Fruit fly (Drosophila melanogaster) whole organism, embryonic: ENCODE data around the gene CG32276.
A peak's percentile ranks its signal among the peaks of the same experiment; 100 is the strongest.

Experiments used
- CG1024 ChIP-seq: fragments of 200-800 bp; sonication (Bioruptor generic); IDR thresholded peaks from 2 replicates; pipeline ENCODE4 v1.3.6; 2022; ENCODE audit warnings: missing biosample characterization, missing genetic modification characterization
- CG11504 ChIP-seq: fragments of 200-800 bp; sonication (Bioruptor generic); optimal IDR thresholded peaks from 3 replicates; lab custom pipeline; 2019; ENCODE audit warnings: missing biosample characterization, mild to moderate bottlenecking, missing genetic modification characterization, moderate library complexity
- CG12659 ChIP-seq: fragments of 200-800 bp; sonication (Bioruptor generic); optimal IDR thresholded peaks from 3 replicates; lab custom pipeline; 2017; ENCODE audit warnings: mild to moderate bottlenecking, missing biosample characterization, missing genetic modification reagents, missing genetic modification characterization
- CG14667 ChIP-seq: fragments of 200-800 bp; sonication (Bioruptor generic); IDR thresholded peaks from 2 replicates; pipeline ENCODE4 v1.3.6; 2022; ENCODE audit warnings: missing biosample characterization, missing genetic modification characterization
- CG15514 ChIP-seq: fragments of 200-800 bp; sonication (Bioruptor generic); optimal IDR thresholded peaks from 3 replicates; lab custom pipeline; 2017; ENCODE audit warnings: missing biosample characterization, missing genetic modification characterization, mild to moderate bottlenecking, moderate library complexity, missing genetic modification reagents
- CG17361 ChIP-seq: fragments of 200-800 bp; sonication (Bioruptor generic); IDR thresholded peaks from 3 replicates; pipeline ENCODE4 v1.3.6; 2022; ENCODE audit warnings: missing biosample characterization, missing genetic modification characterization
- CG17912 ChIP-seq: fragments of 200-800 bp; sonication (Bioruptor generic); optimal IDR thresholded peaks from 2 replicates; lab custom pipeline; 2018; ENCODE audit warnings: missing biosample characterization, mild to moderate bottlenecking, missing genetic modification characterization
- CG2129 ChIP-seq: fragments of 200-800 bp; sonication (Bioruptor generic); IDR thresholded peaks from 2 replicates; pipeline ENCODE4 v1.3.6; 2022; ENCODE audit warnings: missing biosample characterization, missing genetic modification characterization; ENCODE audit not compliant: partially characterized antibody
- CG3281 ChIP-seq: fragments of 200-800 bp; sonication (Bioruptor generic); optimal IDR thresholded peaks from 3 replicates; lab custom pipeline; 2017; ENCODE audit warnings: missing biosample characterization, mild to moderate bottlenecking, missing genetic modification characterization
- CG34224 ChIP-seq: fragments of 200-800 bp; sonication (Bioruptor generic); IDR thresholded peaks from 3 replicates; pipeline ENCODE4 v1.3.6; 2022; ENCODE audit warnings: missing biosample characterization, missing genetic modification characterization; ENCODE audit not compliant: partially characterized antibody
- CG4360 ChIP-seq: fragments of 200-800 bp; sonication (Bioruptor generic); IDR thresholded peaks from 2 replicates; pipeline ENCODE4 v1.3.6; 2022; ENCODE audit warnings: missing biosample characterization, missing genetic modification characterization
- CG8924 ChIP-seq: fragments of 200-800 bp; optimal IDR thresholded peaks from 3 replicates; lab custom pipeline; 2019; ENCODE audit warnings: missing biosample characterization, mild to moderate bottlenecking, missing genetic modification characterization, moderate library complexity
- CG9437 ChIP-seq: fragments of 200-800 bp; sonication (Bioruptor generic); optimal IDR thresholded peaks from 2 replicates; lab custom pipeline; 2018; ENCODE audit warnings: missing biosample characterization, mild to moderate bottlenecking, missing genetic modification characterization
- CHES-1-like ChIP-seq: fragments of 200-800 bp; sonication (Bioruptor generic); optimal IDR thresholded peaks from 2 replicates; lab custom pipeline; 2016; ENCODE audit warnings: missing biosample characterization, missing genetic modification characterization
- D19A ChIP-seq: fragments of 200-800 bp; optimal IDR thresholded peaks from 3 replicates; lab custom pipeline; 2019; ENCODE audit warnings: missing biosample characterization, mild to moderate bottlenecking, missing genetic modification characterization, moderate library complexity
- Dad ChIP-seq: fragments of 200-800 bp; sonication (Bioruptor generic); optimal IDR thresholded peaks from 3 replicates; lab custom pipeline; 2016; ENCODE audit warnings: missing biosample characterization, missing genetic modification characterization
- Dbx ChIP-seq: fragments of 200-800 bp; sonication (Bioruptor generic); IDR thresholded peaks from 3 replicates; pipeline ENCODE4 v1.3.6; 2022; ENCODE audit warnings: missing biosample characterization, missing genetic modification characterization
- Dfd ChIP-seq, 2 experiments: fragments of >200 bp; optimal IDR thresholded peaks; 2 replicates each; lab custom pipeline; 2017; ENCODE audit warnings: missing biosample characterization in 2 of 2, missing genetic modification characterization in 2 of 2
- Dip3 ChIP-seq: fragments of 200-800 bp; sonication (Bioruptor generic); optimal IDR thresholded peaks from 3 replicates; lab custom pipeline; 2016; ENCODE audit warnings: missing biosample characterization, missing genetic modification characterization
- Dp ChIP-seq: fragments of 200-800 bp; sonication (Bioruptor generic); optimal IDR thresholded peaks from 2 replicates; lab custom pipeline; 2018; ENCODE audit warnings: missing biosample characterization, mild to moderate bottlenecking, missing genetic modification characterization, moderate library complexity
- Ets97D ChIP-seq: fragments of 200-800 bp; sonication (Bioruptor generic); optimal IDR thresholded peaks from 3 replicates; lab custom pipeline; 2016; ENCODE audit warnings: missing biosample characterization, missing genetic modification characterization
- H2.0 ChIP-seq: fragments of 200-800 bp; sonication (Bioruptor generic); IDR thresholded peaks from 2 replicates; pipeline ENCODE4 v1.3.6; 2022; ENCODE audit warnings: missing biosample characterization, missing genetic modification characterization
- HHEX ChIP-seq: fragments of 200-800 bp; sonication (Bioruptor generic); optimal IDR thresholded peaks from 3 replicates; lab custom pipeline; 2017; ENCODE audit warnings: missing biosample characterization, mild to moderate bottlenecking, missing genetic modification characterization, missing genetic modification reagents
- HLH4C ChIP-seq: fragments of 200-800 bp; sonication (Bioruptor generic); IDR thresholded peaks from 3 replicates; pipeline ENCODE4 v1.3.6; 2022; ENCODE audit warnings: missing biosample characterization, missing genetic modification characterization; ENCODE audit not compliant: partially characterized antibody
- HLHmδ ChIP-seq: fragments of 200-800 bp; sonication (Bioruptor generic); optimal IDR thresholded peaks from 2 replicates; lab custom pipeline; 2018; ENCODE audit warnings: missing biosample characterization, mild to moderate bottlenecking, missing genetic modification characterization, moderate library complexity
- Hr39 ChIP-seq: fragments of >200 bp; optimal IDR thresholded peaks from 2 replicates; lab custom pipeline; 2017
- Meics ChIP-seq: fragments of 200-800 bp; sonication (Bioruptor generic); optimal IDR thresholded peaks from 2 replicates; lab custom pipeline; 2017; ENCODE audit warnings: missing biosample characterization, mild to moderate bottlenecking, missing genetic modification characterization
- Nf-YC ChIP-seq: fragments of 200-800 bp; optimal IDR thresholded peaks from 3 replicates; lab custom pipeline; 2019; ENCODE audit warnings: missing biosample characterization, mild to moderate bottlenecking, missing genetic modification characterization, moderate library complexity
- Opbp ChIP-seq: fragments of 200-800 bp; sonication (Bioruptor generic); IDR thresholded peaks from 3 replicates; pipeline ENCODE4 v1.3.6; 2022; ENCODE audit warnings: missing biosample characterization, missing genetic modification characterization; ENCODE audit not compliant: partially characterized antibody
- Pdp1 ChIP-seq, 2 experiments: fragments of 200-800 bp; sonication (Bioruptor generic); optimal IDR thresholded peaks; 3 replicates each; lab custom pipeline; 2016; ENCODE audit warnings: missing biosample characterization in 2 of 2, missing genetic modification characterization in 2 of 2, mild to moderate bottlenecking in 1 of 2, moderate library complexity in 1 of 2
- Rfx ChIP-seq: fragments of 200-800 bp; sonication (Bioruptor generic); IDR thresholded peaks from 2 replicates; pipeline ENCODE4 v1.3.6; 2022; ENCODE audit warnings: missing biosample characterization, missing genetic modification characterization
- Side ChIP-seq: fragments of 200-800 bp; sonication (Bioruptor generic); optimal IDR thresholded peaks from 2 replicates; lab custom pipeline; 2016; ENCODE audit warnings: missing biosample characterization, missing genetic modification characterization
- Sin3A ChIP-seq: fragments of >200 bp; optimal IDR thresholded peaks from 2 replicates; lab custom pipeline; 2018
- Xrp1 ChIP-seq: fragments of 200-800 bp; sonication (Bioruptor generic); IDR thresholded peaks from 2 replicates; pipeline ENCODE4 v1.3.6; 2022; ENCODE audit warnings: missing biosample characterization, missing genetic modification characterization
- ara ChIP-seq: fragments of 200-800 bp; sonication (Bioruptor generic); IDR thresholded peaks from 2 replicates; pipeline ENCODE4 v1.3.6; 2022; ENCODE audit warnings: missing biosample characterization, missing genetic modification characterization
- ato ChIP-seq: fragments of 200-800 bp; sonication (Bioruptor generic); IDR thresholded peaks from 2 replicates; pipeline ENCODE4 v1.3.6; 2022; ENCODE audit warnings: missing biosample characterization, missing genetic modification characterization; ENCODE audit not compliant: partially characterized antibody
- btn ChIP-seq: fragments of 200-800 bp; sonication (Bioruptor generic); optimal IDR thresholded peaks from 2 replicates; lab custom pipeline; 2016; ENCODE audit warnings: missing biosample characterization, missing genetic modification characterization
- crp ChIP-seq, 2 experiments: fragments of 200-800 bp; sonication (Bioruptor generic); optimal IDR thresholded peaks; 2 replicates in 1 of 2; 3 replicates in 1 of 2; lab custom pipeline; 2017; ENCODE audit warnings: missing biosample characterization in 2 of 2, missing genetic modification characterization in 2 of 2, mild to moderate bottlenecking in 1 of 2, moderate library complexity in 1 of 2
- disco-r ChIP-seq: fragments of 200-800 bp; sonication (Bioruptor generic); optimal IDR thresholded peaks from 2 replicates; lab custom pipeline; 2016; ENCODE audit warnings: missing biosample characterization, missing genetic modification characterization
- gfzf ChIP-seq: fragments of 200-800 bp; sonication (Bioruptor generic); optimal IDR thresholded peaks from 2 replicates; lab custom pipeline; 2016; ENCODE audit warnings: missing biosample characterization, mild to moderate bottlenecking, missing genetic modification characterization, moderate library complexity
- gsb-n ChIP-seq: fragments of 200-800 bp; sonication (Bioruptor generic); optimal IDR thresholded peaks from 3 replicates; lab custom pipeline; 2018; ENCODE audit warnings: missing biosample characterization, mild to moderate bottlenecking, missing genetic modification characterization
- mam ChIP-seq: fragments of 200-800 bp; sonication (Bioruptor generic); optimal IDR thresholded peaks from 3 replicates; lab custom pipeline; 2016; ENCODE audit warnings: missing biosample characterization, missing genetic modification characterization
- ro ChIP-seq: fragments of 200-800 bp; sonication (Bioruptor generic); IDR thresholded peaks from 2 replicates; pipeline ENCODE4 v1.3.6; 2022; ENCODE audit warnings: missing biosample characterization, missing genetic modification characterization
- sens ChIP-seq: fragments of 200-800 bp; sonication (Bioruptor generic); peaks from one replicate; lab custom pipeline; 2016; ENCODE audit warnings: missing biosample characterization, missing genetic modification characterization
- sqz ChIP-seq: fragments of 200-800 bp; sonication (Bioruptor generic); optimal IDR thresholded peaks from 3 replicates; lab custom pipeline; 2018; ENCODE audit warnings: missing biosample characterization, mild to moderate bottlenecking, missing genetic modification characterization
- tna ChIP-seq: fragments of 200-800 bp; sonication (Bioruptor generic); IDR thresholded peaks from 2 replicates; pipeline ENCODE4 v1.3.6; 2022; ENCODE audit warnings: missing biosample characterization, missing genetic modification characterization; ENCODE audit not compliant: partially characterized antibody
- zf30C ChIP-seq: fragments of 200-800 bp; sonication (Bioruptor generic); optimal IDR thresholded peaks from 3 replicates; lab custom pipeline; 2018; ENCODE audit warnings: missing biosample characterization, mild to moderate bottlenecking, missing genetic modification characterization
- zfh1 ChIP-seq: fragments of 200-800 bp; sonication (Bioruptor generic); IDR thresholded peaks from 3 replicates; pipeline ENCODE4 v1.3.6; 2022; ENCODE audit warnings: missing biosample characterization, missing genetic modification characterization

CG32276 gene

DNA sequence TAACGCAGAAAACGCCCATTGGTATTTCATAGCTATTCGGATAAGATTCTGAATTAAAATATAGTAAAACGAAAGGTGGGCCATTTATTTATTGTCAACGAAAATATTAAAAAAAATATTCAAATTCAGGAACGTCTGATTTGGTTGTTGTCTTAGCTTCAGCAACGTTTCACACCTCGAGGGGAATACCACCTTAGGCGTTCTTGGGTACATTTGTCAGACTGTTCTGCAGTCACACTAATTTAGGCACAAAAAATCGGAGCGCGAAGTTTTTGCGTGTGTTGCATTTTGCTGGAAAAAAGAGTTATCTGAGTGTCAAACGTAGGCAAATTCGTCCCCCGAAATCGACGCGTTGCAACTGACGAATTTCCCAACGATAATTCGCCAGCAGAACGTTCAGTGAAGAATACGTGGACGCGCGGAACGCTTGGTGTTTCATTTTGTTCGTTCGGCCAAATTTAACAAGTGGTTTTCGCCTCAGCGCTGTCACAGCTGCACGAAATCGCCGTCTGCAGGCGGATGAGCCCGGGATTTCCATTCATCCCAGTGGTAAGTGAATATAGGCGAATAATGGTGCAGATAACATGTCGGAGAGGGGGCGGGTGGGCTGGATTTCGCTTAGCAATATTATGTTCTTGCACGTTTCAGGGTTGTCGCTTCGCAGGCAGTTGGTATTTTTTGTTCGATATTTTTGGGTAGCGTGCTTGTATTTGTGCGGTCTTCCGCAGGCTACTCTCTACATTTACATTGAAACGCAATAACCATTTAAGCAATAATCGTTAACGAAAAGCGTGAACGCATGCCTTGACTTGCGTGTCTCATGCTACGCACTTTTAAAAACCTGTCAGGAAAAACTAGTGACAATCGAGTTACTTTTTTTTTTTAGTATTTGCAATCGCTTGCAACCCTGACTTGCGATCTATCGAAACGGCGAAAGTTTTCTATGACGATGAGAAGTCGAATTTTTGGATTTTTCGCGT lies 26.2 kb upstream of the CG32276 start, which contains the start of gene Larp4B (continued):
- no peak for TF ChIP-seq CG17912
- TF ChIP-seq Side = no peak
- TF ChIP-seq mam = peak; percentile 28
- no peak for TF ChIP-seq HLHmδ (GFP tag; lab: Kevin White, UChicago)
- peak; percentile 20 for TF ChIP-seq CG8924 (tag; lab: Kevin White, UChicago)
- peak; percentile 44; the same call in 1 of the 3 replicates for TF ChIP-seq Dbx (GFP tag; lab: Robert Waterston, UW)
- peak; percentile 55 for TF ChIP-seq disco-r (GFP tag; lab: Kevin White, UChicago)
- no peak for TF ChIP-seq btn (GFP tag; lab: Kevin White, UChicago)
- peak; percentile 45 for TF ChIP-seq Rfx (GFP tag; lab: Robert Waterston, UW)
- peak; percentile 77 for TF ChIP-seq sqz
- no peak for TF ChIP-seq CG1024 (GFP tag; lab: Robert Waterston, UW)
- no peak for TF ChIP-seq Dfd (GFP tag; optimal IDR thresholded peaks at IDR 0.05; lab: Kevin White, UChicago)
- peak; percentile 98 for TF ChIP-seq gfzf (GFP tag; lab: Kevin White, UChicago)
- peak; percentile 18; the same call in 1 of the 2 replicates for TF ChIP-seq CG4360
- TF ChIP-seq Xrp1 (GFP tag; lab: Robert Waterston, UW) = peak; percentile 7; the same call in 1 of the 2 replicates
- peak; percentile 21; the same call in 1 of the 2 replicates for TF ChIP-seq ato (GFP tag; lab: Robert Waterston, UW)
- no peak for TF ChIP-seq zf30C
- peak; percentile 71 for TF ChIP-seq CG15514 (GFP tag; lab: Kevin White, UChicago)
- no peak for TF ChIP-seq tna
- peak; percentile 33 for TF ChIP-seq CG3281
- TF ChIP-seq Dad (GFP tag; lab: Kevin White, UChicago) = no peak
- peak in 1 of 2 experiments; percentile 30 for TF ChIP-seq Pdp1 (GFP tag; optimal IDR thresholded peaks at IDR 0.05; lab: Kevin White, UChicago)
- 0 out of 3 replicates have a peak, but pooled peaks have one; percentile 37 for TF ChIP-seq zfh1
- TF ChIP-seq CG17361 (GFP tag; lab: Robert Waterston, UW) = no peak
- peak; percentile 27 for TF ChIP-seq CG12659
- peak; percentile 7 for TF ChIP-seq Meics (GFP tag; lab: Kevin White, UChicago)
- TF ChIP-seq HLH4C = peak; percentile 55; the same call in 2 of the 3 replicates
- TF ChIP-seq Hr39 (lab: Kevin White, UChicago) = no peak
- TF ChIP-seq crp (GFP tag; optimal IDR thresholded peaks at IDR 0.05; lab: Kevin White, UChicago) = peak in 1 of 2 experiments; percentile 40
- peak; percentile 46 for TF ChIP-seq CG9437 (GFP tag; lab: Kevin White, UChicago)
- peak; percentile 80 for TF ChIP-seq sens
- TF ChIP-seq ara (GFP tag; lab: Robert Waterston, UW) = no peak
- peak; percentile 25 for TF ChIP-seq CHES-1-like (GFP tag; lab: Kevin White, UChicago)
- no peak for TF ChIP-seq ro (GFP tag; lab: Robert Waterston, UW)
- TF ChIP-seq Dp (GFP tag; lab: Kevin White, UChicago) = peak; percentile 71
- peak; percentile 73 for TF ChIP-seq Ets97D
- no peak for TF ChIP-seq HHEX
- no peak for TF ChIP-seq Nf-YC
- no peak for TF ChIP-seq Dip3 (GFP tag; lab: Kevin White, UChicago)
- TF ChIP-seq gsb-n (tag; lab: Kevin White, UChicago) = no peak
- TF ChIP-seq CG14667 (GFP tag; lab: Robert Waterston, UW) = no peak
- peak; percentile 55 for TF ChIP-seq CG34224 (GFP tag; lab: Robert Waterston, UW)
- peak; percentile 53 for TF ChIP-seq CG2129 (GFP tag; lab: Robert Waterston, UW)
- TF ChIP-seq H2.0 (GFP tag; lab: Robert Waterston, UW) = no peak
- TF ChIP-seq Sin3A (lab: Kevin White, UChicago) = peak; percentile 86
- no peak for TF ChIP-seq CG11504 (tag; lab: Kevin White, UChicago)
- no peak for TF ChIP-seq D19A
- TF ChIP-seq Opbp = peak; percentile 35; the same call in 2 of the 3 replicates
